Fruit fly (Drosophila melanogaster): ENCODE results near the gene mei-38.

The mei-38 gene

dm6 chrX:1482840-1483518 lies 6.1 kb downstream of the mei-38 start, which contains the start of the genes sta and inc (continued):
- TF ChIP-seq Nf-YA (GFP tag; IDR thresholded peaks at IDR 0.05) (peak; percentile 50; the same call in 1 of the 2 replicates), Ada2b (GFP tag; IDR thresholded peaks at IDR 0.05) (peak; percentile 10; the same call in 1 of the 2 replicates), CG11456 (GFP tag; IDR thresholded peaks at IDR 0.05) (peak; percentile 74; the same call in 2 of the 3 replicates), tx (GFP tag; optimal IDR thresholded peaks at IDR 0.05) (peak; percentile 26), Atf-2 (GFP tag; optimal IDR thresholded peaks at IDR 0.05) (peak; percentile 21), Deaf1 (tag; optimal IDR thresholded peaks at IDR 0.05) (peak; percentile 42), CG34376 (GFP tag; optimal IDR thresholded peaks at IDR 0.05) (peak; percentile 92), CG3995 (GFP tag; optimal IDR thresholded peaks at IDR 0.05) (peak; percentile 57), ftz-f1 (GFP tag; optimal IDR thresholded peaks at IDR 0.05) (no peak), gsb-n (tag; optimal IDR thresholded peaks at IDR 0.05) (peak; percentile 69), CG17912 (GFP tag; optimal IDR thresholded peaks at IDR 0.05) (peak; percentile 84), Nf-YC (tag; optimal IDR thresholded peaks at IDR 0.05) (peak; percentile 53), Hand (GFP tag; optimal IDR thresholded peaks at IDR 0.05) (peak; percentile 80), cg (GFP tag; optimal IDR thresholded peaks at IDR 0.05) (no peak), CG3163 (GFP tag; optimal IDR thresholded peaks at IDR 0.05) (peak; percentile 31), CG9437 (GFP tag; optimal IDR thresholded peaks at IDR 0.05) (no peak), disco-r (GFP tag; optimal IDR thresholded peaks at IDR 0.05) (no peak), Hr3 (GFP tag; optimal IDR thresholded peaks at IDR 0.05) (no peak), CrebB (tag; optimal IDR thresholded peaks at IDR 0.05) (peak; percentile 79), CG2199 (GFP tag; IDR thresholded peaks at IDR 0.05) (0 out of 3 replicates have a peak, but pooled peaks have one; percentile 16), CG13424 (tag; optimal IDR thresholded peaks at IDR 0.05) (peak; percentile 22), Oaz (GFP tag; IDR thresholded peaks at IDR 0.05) (no peak), Usf (GFP tag; optimal IDR thresholded peaks at IDR 0.05) (no peak), nom (GFP tag; optimal IDR thresholded peaks at IDR 0.05) (peak; percentile 89), Camta (GFP tag; optimal IDR thresholded peaks at IDR 0.05) (peak; percentile 28), CG7372 (GFP tag; IDR thresholded peaks at IDR 0.05) (0 out of 2 replicates have a peak, but pooled peaks have one; percentile 19), HmgZ (tag; optimal IDR thresholded peaks at IDR 0.05) (peak; percentile 85), CHES-1-like (GFP tag; optimal IDR thresholded peaks at IDR 0.05) (peak; percentile 84), ken (GFP tag; IDR thresholded peaks at IDR 0.05) (peak; percentile 67; the same call in 1 of the 3 replicates), Hey (tag; optimal IDR thresholded peaks at IDR 0.05) (peak; percentile 67), NC2β (GFP tag; optimal IDR thresholded peaks at IDR 0.05) (peak; percentile 91), Dek (tag; optimal IDR thresholded peaks at IDR 0.05) (peak; percentile 50), sob (GFP tag; IDR thresholded peaks at IDR 0.05) (peak; percentile 78), CG18262 (tag; optimal IDR thresholded peaks at IDR 0.05) (peak; percentile 63), CG11723 (GFP tag; optimal IDR thresholded peaks at IDR 0.05) (peak; percentile 66), C15 (GFP tag; IDR thresholded peaks at IDR 0.05) (0 out of 3 replicates have a peak, but pooled peaks have one; percentile 14), Sry-β (GFP tag; optimal IDR thresholded peaks at IDR 0.05) (peak; percentile 11), CG4820 (GFP tag; optimal IDR thresholded peaks at IDR 0.05) (no peak), CG10959 (GFP tag; IDR thresholded peaks at IDR 0.05) (no peak), trem (tag; optimal IDR thresholded peaks at IDR 0.05) (peak; percentile 81), CG13287 (GFP tag; IDR thresholded peaks at IDR 0.05; ENCODE audit: partially characterized antibody) (peak; percentile 80), emc (GFP tag; optimal IDR thresholded peaks at IDR 0.05) (no peak), dpn (GFP tag; optimal IDR thresholded peaks at IDR 0.05) (peak; percentile 12 to 67), Opbp (GFP tag; IDR thresholded peaks at IDR 0.05; ENCODE audit: partially characterized antibody) (peak; percentile 81), Rfx (GFP tag; IDR thresholded peaks at IDR 0.05) (peak; percentile 80), dati (GFP tag; IDR thresholded peaks at IDR 0.05) (no peak), D19B (GFP tag; optimal IDR thresholded peaks at IDR 0.05) (peak; percentile 54), NK7.1 (GFP tag; optimal IDR thresholded peaks at IDR 0.05) (no peak), CG33213 (GFP tag; optimal IDR thresholded peaks at IDR 0.05) (peak; percentile 88), CG15514 (GFP tag; optimal IDR thresholded peaks at IDR 0.05) (peak; percentile 89)
